Fruit fly (Drosophila melanogaster): ENCODE data around the gene Irk2.

Gene Irk2

DNA sequence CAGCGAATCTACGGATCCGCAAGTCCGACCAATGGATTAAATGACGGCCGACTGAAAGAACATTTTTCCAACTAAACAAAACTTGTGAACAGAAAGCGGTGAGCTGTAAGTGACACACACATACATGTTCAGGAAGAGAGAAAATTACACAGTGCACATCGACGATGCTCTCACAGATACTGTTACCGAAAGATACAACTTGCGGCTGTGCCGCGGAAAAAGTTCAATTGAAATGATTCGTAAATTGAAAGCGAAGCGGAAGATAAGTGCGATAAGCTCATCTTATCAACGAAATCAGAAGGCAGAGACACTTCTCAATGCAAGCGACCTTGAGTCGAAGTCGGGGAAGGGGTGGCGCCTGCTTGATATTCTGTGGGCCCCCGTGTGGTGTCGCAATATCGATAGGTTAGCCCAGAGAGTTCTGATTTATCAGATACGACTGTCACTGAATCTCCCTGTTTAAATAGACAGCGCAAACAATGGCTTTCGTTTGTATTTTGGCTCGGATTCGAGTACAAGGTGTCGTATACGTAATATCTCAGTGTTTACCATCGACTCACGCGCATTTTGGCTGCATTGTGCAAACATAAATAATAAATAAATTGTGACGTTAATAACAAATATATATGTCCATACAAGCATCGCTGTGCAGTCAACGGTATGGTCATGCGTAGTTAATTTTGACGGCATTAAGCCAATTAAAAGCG lies at the start of gene Irk2:
TSS of gene Irk2 (minus strand) at position 51 of the 707 bp plus-strand sequence.
- TF ChIP-seq noc (tag; optimal IDR thresholded peaks at IDR 0.05): no peak

DNA sequence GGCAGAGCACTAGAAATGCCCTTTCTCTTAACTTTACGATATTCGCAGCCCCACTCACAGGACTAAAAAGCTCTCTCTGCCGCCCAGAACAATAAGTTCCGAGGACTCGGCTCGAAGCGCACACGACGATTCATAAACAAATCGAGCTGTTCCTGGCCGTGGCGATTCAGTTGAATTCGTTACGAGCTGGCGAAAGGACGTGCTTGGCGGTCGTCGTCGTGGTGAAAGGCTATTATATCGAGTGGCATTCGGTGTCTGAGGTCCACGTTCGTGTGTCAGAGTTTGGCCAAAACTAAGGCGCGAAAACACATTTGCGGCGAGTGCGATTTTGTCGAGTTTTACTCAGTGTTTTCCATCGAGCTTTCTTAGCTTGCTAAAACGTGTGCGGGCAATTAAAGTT lies 38.0 kb upstream of the Irk2 start, which contains the start of gene beat-IV:
TSS of gene beat-IV (plus strand) at position 169 of the 400 bp plus-strand sequence.
- TF ChIP-seq noc (tag; optimal IDR thresholded peaks at IDR 0.05): no peak

DNA sequence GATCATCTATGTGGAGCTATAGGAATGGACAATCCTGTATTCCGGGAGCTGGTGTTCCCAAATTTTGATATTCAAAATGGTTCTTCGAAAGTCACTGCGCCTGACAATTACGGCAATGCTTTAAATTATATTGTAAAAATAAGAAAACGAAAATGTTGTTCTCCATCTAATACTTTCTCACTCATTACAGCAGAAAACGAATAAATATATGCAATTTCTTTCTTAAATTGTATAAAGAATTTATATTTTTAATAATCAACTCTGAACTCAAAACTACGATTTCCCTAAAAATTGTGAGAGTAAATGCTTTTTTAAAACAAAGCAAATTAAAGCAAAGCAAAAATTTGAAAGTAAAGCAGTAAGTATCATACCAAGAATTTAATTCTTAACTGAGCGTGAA lies 37.6 kb upstream of the Irk2 start, which contains the start of gene CG10164:
TSS of gene CG10164 (minus strand) at position 101 of the 400 bp plus-strand sequence.
- TF ChIP-seq noc (tag; optimal IDR thresholded peaks at IDR 0.05): no peak

DNA sequence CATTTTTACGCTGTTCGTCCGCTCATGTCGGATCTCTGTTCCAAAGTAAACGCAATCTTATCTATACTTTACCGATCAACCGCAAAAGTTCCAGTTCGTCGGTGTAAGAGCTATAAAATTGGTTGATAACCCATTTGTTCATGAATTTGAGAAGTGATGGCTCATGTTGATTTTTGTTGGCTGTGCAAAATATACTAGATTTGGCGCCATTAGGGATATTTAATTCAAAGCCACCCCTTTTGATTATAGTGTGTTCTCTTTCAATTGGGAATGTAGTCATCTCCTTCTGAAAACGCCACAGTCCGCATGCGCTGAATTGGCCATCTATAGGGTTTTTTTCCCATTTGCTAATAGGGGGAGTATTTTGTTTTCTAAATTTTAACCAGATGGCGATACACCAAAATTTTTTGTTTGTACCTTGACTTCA lies 19.5 kb upstream of the Irk2 start, which contains the start of gene Ugt303B2:
TSS of gene Ugt303B2 (minus strand) at position 190 of the 427 bp plus-strand sequence.
- TF ChIP-seq noc (tag; optimal IDR thresholded peaks at IDR 0.05): no peak

DNA sequence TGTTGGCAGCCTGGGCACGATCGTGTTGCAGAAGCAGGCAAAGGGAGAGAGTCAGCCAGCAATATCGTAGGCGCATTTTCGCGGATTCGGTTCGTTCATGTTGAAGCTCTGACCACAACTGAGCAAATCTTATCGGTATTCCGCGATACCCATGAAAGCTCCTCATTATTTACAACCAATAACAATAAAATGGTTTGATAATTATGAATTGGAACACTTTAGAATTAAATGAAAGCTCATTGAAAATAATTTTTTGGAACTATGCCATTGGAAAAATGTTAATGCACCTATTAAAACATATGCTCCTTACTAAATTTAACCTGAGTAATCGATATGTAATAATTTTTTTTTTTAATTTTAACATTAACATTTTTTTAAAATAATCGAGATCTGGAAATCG lies 17.4 kb upstream of the Irk2 start, which contains the start of gene Ugt303B1:
TSS of gene Ugt303B1 (minus strand) at position 101 of the 400 bp plus-strand sequence.
- no peak for TF ChIP-seq noc (tag; optimal IDR thresholded peaks at IDR 0.05)

DNA sequence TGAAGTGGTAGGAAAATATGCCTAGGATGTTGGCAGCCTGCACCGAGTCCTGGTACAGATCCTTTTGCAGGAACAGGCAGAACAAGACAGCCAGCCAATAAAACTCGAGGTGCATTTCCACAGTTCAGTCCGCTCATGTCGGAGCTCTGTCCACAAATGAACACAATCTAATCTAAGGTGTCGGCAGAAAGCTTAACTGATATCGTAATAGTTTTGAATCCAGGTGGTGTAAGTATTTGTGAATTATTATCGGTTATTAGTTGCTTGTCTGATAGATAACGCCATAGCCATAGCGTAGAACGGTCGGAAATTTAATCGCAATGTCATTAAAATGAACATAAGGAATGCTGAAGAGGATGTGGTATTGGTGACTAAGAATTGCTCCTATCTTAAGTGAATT lies 15.4 kb upstream of the Irk2 start, which contains the start of gene Ugt303B3:
TSS of gene Ugt303B3 (minus strand) at position 159 of the 400 bp plus-strand sequence.
- peak; percentile 31 for TF ChIP-seq noc (tag; optimal IDR thresholded peaks at IDR 0.05)

DNA sequence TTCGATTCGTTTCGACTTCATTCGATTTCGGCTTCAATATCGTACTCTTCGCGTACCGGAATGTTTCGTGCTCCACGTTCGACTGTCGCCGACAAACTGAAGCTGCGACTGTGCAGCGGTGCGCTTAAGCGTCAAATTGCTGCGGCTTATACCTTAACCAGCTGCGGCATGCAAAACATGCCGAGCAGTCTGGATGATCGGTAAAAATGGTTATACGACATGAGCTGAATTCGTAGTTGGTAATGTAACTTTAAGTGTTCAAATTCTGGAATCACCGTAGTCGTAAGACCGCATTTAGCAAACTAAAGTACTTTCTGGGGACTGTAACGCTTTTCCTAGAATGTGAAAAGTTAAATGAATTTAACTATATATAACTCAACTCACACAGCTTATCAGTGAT lies 11.6 kb upstream of the Irk2 start, which contains the start of gene CG10175:
TSS of gene CG10175 (minus strand) at position 101 of the 400 bp plus-strand sequence.
- TF ChIP-seq noc (tag; optimal IDR thresholded peaks at IDR 0.05): no peak

DNA sequence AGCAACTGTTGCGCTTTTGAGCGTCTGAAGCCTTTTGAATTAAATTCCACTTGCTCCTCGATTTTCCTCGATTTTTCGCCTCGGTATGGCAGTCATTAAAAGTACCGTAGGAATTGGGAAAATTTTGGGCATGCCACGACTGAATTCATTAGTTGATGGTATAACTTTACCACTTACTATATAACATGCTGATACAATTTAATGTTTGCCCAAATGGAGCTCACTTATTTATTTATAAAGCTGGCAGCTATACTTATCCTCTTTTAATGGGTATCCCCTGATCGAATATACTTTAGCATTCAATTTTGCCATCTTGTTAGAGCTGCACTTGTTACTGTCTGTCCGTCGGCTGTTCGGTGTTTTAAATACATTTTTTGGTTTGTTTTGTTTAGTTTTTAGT lies 8.2 kb upstream of the Irk2 start:
- no peak for TF ChIP-seq noc (tag; optimal IDR thresholded peaks at IDR 0.05)

DNA sequence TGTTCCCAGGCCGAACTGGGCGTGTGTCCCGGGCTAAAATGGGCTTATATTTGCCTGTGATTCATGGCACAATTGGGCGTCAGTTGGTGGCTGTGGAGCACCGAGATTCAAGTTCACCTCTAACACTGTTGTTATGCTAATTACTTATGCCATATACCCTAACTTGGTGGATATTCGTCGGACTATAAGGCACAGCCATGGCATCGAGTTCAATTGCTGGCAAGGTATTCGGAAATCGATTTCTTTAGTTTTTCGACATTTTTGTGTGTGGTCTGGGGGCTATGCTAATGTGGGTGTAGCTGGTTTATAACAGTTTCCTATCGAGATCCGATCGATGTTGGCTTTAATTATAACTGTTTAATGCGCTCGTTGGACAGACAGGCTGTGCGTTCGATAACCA lies 6.8 kb upstream of the Irk2 start:
- TF ChIP-seq noc (tag; optimal IDR thresholded peaks at IDR 0.05): no peak

DNA sequence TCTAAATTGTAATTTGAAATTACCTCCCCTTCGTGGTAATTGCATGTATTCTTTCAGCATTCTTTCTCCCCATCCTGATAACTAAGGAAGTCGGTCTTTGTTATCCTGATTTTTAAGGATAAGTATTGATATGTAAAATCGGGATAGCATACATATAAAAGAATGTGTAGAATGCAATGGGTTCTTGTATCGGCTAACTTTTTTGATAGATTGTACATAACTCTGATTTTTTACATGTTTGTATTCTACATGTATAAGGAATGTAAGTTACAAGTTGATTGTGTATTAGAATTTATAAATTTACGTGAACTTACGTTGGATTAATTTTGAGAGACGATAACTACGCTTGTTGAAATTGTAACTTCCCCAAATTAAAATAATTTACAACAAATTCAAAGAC lies 3.1 kb upstream of the Irk2 start:
- no peak for TF ChIP-seq noc (tag; optimal IDR thresholded peaks at IDR 0.05)

DNA sequence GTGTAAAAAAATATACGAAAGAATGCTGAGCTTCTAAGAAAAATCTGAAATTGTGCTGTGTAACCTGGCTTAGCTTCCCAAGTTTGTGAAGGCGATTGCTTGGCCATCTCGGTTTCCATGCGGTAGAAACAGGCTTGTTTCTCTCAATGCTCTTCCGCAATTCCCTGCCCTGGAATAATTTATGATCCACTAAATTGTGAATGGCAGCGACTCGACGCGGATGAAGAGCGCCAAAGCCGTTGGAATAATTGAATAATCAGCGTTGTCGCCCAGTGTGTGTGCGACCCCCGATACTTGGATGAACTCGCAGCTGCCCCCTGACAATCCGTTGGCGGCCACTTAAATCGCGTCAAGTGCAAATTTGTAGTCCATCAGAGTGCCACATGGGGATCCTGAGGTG lies 2.2 kb upstream of the Irk2 start, which contains the start of gene CG10177:
TSS of gene CG10177 (minus strand) at position 101 of the 400 bp plus-strand sequence.
- TF ChIP-seq noc (tag; optimal IDR thresholded peaks at IDR 0.05): no peak

DNA sequence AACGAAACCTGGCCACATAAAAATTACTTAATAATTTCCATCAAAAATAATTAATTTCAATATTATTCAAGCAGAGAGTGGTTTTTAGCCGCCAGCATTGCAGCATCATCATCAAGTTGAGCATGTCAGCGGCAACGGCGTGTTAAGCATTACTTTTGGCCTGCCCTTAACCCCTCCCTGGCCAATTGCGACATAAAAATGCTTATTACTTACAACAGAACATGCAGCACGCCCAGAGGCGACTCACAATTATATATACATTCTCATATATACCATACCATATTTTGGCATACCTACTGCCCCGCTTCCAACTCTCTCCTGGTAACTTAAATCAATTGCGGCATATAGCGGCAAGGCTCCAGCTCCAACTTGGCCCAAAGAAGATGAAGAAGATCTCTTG lies 7.9 kb downstream of the Irk2 start:
- TF ChIP-seq noc (tag; optimal IDR thresholded peaks at IDR 0.05): no peak

DNA sequence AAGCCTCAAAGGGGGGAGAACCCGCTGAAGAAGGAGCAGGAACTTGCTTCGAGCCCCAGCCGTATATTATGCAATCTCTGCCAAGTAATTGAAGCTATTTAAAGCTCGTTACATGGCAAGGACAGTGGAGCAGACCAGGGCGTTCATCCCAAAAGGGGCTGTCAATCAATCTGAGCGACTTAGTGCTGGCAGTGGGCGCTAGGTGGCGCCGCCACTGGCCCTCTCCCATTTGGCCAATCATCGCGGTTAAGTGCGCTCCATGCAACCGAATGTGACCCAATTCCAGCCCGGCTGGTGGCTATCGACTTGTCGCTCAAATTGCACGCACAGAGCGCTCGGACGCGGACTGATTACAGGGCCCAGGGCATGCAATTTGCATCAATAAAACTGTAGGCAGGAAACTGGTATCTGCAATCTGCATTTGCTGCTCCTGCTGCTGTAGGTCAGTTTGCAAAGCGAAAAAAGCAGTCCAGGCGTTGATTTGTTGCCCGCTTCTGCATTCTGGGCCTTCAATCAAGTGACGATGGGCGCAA lies 9.8 kb downstream of the Irk2 start:
- TF ChIP-seq noc (tag; optimal IDR thresholded peaks at IDR 0.05): no peak

DNA sequence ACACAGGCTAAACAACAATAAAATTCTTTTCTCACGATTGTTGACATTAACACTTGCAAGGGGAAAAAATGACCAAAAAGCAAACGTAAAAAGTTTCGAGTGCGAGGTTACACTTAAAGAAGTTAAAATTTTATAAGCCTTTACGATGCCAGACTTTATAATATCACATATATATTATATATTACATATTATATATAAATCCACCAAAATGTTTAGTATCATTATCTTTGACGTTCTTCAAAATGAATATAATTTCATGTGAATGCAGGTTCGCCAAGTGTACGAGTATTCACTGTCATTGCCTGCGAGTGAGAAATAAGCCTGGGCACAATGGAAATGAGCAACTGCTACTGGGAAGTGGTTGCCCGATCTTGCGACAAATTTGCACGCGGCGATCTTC lies 10.9 kb downstream of the Irk2 start:
- TF ChIP-seq noc (tag; optimal IDR thresholded peaks at IDR 0.05): no peak

DNA sequence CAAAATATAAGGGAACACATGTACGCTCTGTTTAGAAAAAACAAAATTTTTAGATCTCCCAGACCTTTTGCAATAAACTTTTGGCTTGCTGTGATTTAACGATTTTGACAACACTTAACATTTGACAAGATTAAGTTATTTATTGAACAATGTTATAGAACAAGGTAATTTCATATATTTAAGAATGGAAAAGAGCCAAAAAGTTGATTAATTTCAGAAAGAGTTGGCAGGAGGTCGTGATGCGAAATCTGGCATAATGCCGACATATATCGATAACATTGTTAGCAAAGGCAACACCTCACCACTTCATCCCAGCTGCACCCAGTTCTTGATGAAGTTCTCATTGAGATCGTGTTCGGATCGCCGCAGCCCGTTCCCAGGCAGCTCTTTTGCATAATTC lies 11.9 kb downstream of the Irk2 start, which contains the start of gene CG34289:
TSS of gene CG34289 (minus strand) at position 101 of the 400 bp plus-strand sequence.
- TF ChIP-seq noc (tag; optimal IDR thresholded peaks at IDR 0.05): no peak

DNA sequence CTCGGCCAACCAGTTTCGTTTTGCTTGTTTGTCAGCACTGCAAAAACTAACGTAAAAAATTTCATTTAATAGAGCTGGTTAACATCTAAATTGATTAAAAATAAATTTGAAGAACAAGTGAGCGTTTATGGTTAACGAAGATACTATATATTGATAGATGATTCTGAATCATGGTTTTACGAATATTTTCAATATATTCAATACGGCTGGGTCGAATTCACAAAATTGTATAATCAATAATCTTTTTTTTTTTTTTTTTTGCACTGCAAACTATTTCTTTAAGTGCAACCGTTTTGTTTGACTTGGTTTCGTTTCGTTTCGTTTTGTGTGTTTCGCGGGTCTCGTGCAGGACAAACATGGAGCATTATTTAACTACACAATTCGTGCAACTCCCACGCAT lies 14.5 kb downstream of the Irk2 start:
- TF ChIP-seq noc (tag; optimal IDR thresholded peaks at IDR 0.05): no peak

DNA sequence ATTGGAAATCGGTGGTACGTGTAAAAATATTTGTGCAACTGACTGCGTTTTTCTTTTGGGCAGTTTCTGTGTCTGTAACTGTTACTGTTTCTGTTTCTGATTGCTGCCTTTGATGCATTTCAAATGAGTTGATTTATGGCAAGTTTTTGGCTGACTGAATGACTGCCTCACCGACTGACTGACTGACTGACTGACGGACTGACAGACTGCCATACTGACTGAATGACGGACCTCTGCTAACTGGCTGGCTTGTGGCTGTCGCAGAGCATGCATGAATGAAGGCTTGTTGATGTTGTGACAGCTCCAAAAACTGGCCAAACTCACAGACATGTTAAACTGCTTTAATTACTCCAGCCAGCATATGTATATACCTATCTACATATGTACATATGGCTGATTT lies 15.7 kb downstream of the Irk2 start:
- no peak for TF ChIP-seq noc (tag; optimal IDR thresholded peaks at IDR 0.05)
